Worm (Caenorhabditis elegans) whole organism, L3 larva: Measurements from ENCODE around the gene unc-119.

Source experiments
- R02D3.7 ChIP-seq: fragments of 150-350 bp; optimal IDR thresholded peaks from 2 replicates; lab custom pipeline; 2014; ENCODE audit warnings: missing biosample characterization, missing genetic modification characterization
- ZK546.5 ChIP-seq: sonication (generic microtip); optimal IDR thresholded peaks from 2 replicates; lab custom pipeline; 2017; ENCODE audit warnings: missing biosample characterization, missing genetic modification characterization
- aly-2 ChIP-seq: fragments of 150-350 bp; optimal IDR thresholded peaks from 2 replicates; lab custom pipeline; 2014; ENCODE audit warnings: missing biosample characterization, missing genetic modification characterization
- ceh-16 ChIP-seq: sonication (generic microtip); optimal IDR thresholded peaks from 2 replicates; lab custom pipeline; 2017; ENCODE audit warnings: missing biosample characterization, missing genetic modification characterization
- ceh-28 ChIP-seq: fragments of 150-350 bp; optimal IDR thresholded peaks from 2 replicates; lab custom pipeline; 2014; ENCODE audit warnings: missing biosample characterization, missing genetic modification reagents, missing genetic modification characterization
- ceh-82 ChIP-seq: fragments of 150-350 bp; optimal IDR thresholded peaks from 2 replicates; lab custom pipeline; 2014; ENCODE audit warnings: missing biosample characterization, missing genetic modification characterization
- ceh-9 ChIP-seq: sonication (generic microtip); optimal IDR thresholded peaks from 2 replicates; lab custom pipeline; 2018; ENCODE audit warnings: missing biosample characterization, missing genetic modification characterization
- daf-12 ChIP-seq: fragments of 150-350 bp; optimal IDR thresholded peaks from 2 replicates; lab custom pipeline; 2014; ENCODE audit warnings: missing biosample characterization, missing genetic modification reagents, missing genetic modification characterization
- egl-5 ChIP-seq: fragments of 150-350 bp; optimal IDR thresholded peaks from 2 replicates; lab custom pipeline; 2017; ENCODE audit warnings: missing biosample characterization, missing genetic modification reagents, missing genetic modification characterization, inconsistent platforms
- elt-1 ChIP-seq: fragments of 150-350 bp; optimal IDR thresholded peaks from 2 replicates; lab custom pipeline; 2014; ENCODE audit warnings: missing biosample characterization, missing genetic modification characterization
- elt-2 ChIP-seq: sonication (generic microtip); optimal IDR thresholded peaks from 2 replicates; lab custom pipeline; 2016; ENCODE audit warnings: missing genetic modification reagents, mild to moderate bottlenecking, missing genetic modification characterization, missing compliant biosample characterization
- elt-3 ChIP-seq, 3 experiments: fragments of 150-350 bp in 1 of 3; sonication (generic microtip) in 2 of 3; optimal IDR thresholded peaks; 2 replicates in 2 of 3; 4 replicates in 1 of 3; lab custom pipeline; 2014 to 2017; ENCODE audit warnings: missing biosample characterization in 3 of 3, missing genetic modification characterization in 3 of 3
- eor-1 ChIP-seq, 2 experiments: fragments of 150-350 bp; optimal IDR thresholded peaks; 2 replicates each; lab custom pipeline; 2014 to 2018; ENCODE audit warnings: missing biosample characterization in 2 of 2, missing genetic modification characterization in 2 of 2
- fkh-10 ChIP-seq: sonication (generic microtip); optimal IDR thresholded peaks from 2 replicates; lab custom pipeline; 2017; ENCODE audit warnings: missing biosample characterization, missing genetic modification reagents, missing genetic modification characterization
- fkh-2 ChIP-seq: fragments of 150-350 bp; optimal IDR thresholded peaks from 2 replicates; lab custom pipeline; 2014; ENCODE audit warnings: missing biosample characterization, missing genetic modification reagents, missing genetic modification characterization
- fos-1 ChIP-seq: fragments of 150-350 bp; optimal IDR thresholded peaks from 2 replicates; lab custom pipeline; 2014; ENCODE audit warnings: missing biosample characterization, missing genetic modification characterization
- hmg-11 ChIP-seq: sonication (generic microtip); optimal IDR thresholded peaks from 2 replicates; lab custom pipeline; 2016; ENCODE audit warnings: missing genetic modification characterization, missing compliant biosample characterization
- jun-1 ChIP-seq: fragments of 150-350 bp; optimal IDR thresholded peaks from 2 replicates; lab custom pipeline; 2014; ENCODE audit warnings: missing biosample characterization, missing genetic modification reagents, missing genetic modification characterization
- lin-15B ChIP-seq: fragments of 150-350 bp; optimal IDR thresholded peaks from 2 replicates; lab custom pipeline; 2014; ENCODE audit warnings: missing biosample characterization, missing genetic modification characterization
- lin-39 ChIP-seq: fragments of 150-350 bp; optimal IDR thresholded peaks from 2 replicates; lab custom pipeline; 2018; ENCODE audit warnings: missing biosample characterization, missing genetic modification reagents, missing genetic modification characterization
- lsy-12 ChIP-seq: sonication (generic microtip); optimal IDR thresholded peaks from 2 replicates; lab custom pipeline; 2016; ENCODE audit warnings: mild to moderate bottlenecking, missing genetic modification characterization, missing compliant biosample characterization
- mdl-1 ChIP-seq: fragments of 150-350 bp; optimal IDR thresholded peaks from 2 replicates; lab custom pipeline; 2014; ENCODE audit warnings: missing biosample characterization, missing genetic modification characterization
- mml-1 ChIP-seq: fragments of 150-350 bp; sonication (generic microtip); optimal IDR thresholded peaks from 3 replicates; lab custom pipeline; 2014; ENCODE audit warnings: missing biosample characterization, missing genetic modification characterization
- nfya-1 ChIP-seq: sonication (generic microtip); optimal IDR thresholded peaks from 2 replicates; lab custom pipeline; 2017; ENCODE audit warnings: missing genetic modification characterization, mild to moderate bottlenecking, missing compliant biosample characterization, antibody characterized with exemption, moderate library complexity; ENCODE audit not compliant: insufficient read depth
- nhr-11 ChIP-seq: fragments of 150-350 bp; optimal IDR thresholded peaks from 2 replicates; lab custom pipeline; 2014; ENCODE audit warnings: missing biosample characterization, missing genetic modification characterization
- nhr-12 ChIP-seq: fragments of 150-350 bp; optimal IDR thresholded peaks from 2 replicates; lab custom pipeline; 2014; ENCODE audit warnings: missing biosample characterization, missing genetic modification characterization
- nhr-23 ChIP-seq: fragments of 150-350 bp; optimal IDR thresholded peaks from 2 replicates; lab custom pipeline; 2014; ENCODE audit warnings: missing biosample characterization, missing genetic modification reagents, missing genetic modification characterization
- nhr-25 ChIP-seq: sonication (generic microtip); optimal IDR thresholded peaks from 2 replicates; lab custom pipeline; 2017; ENCODE audit warnings: missing biosample characterization, missing genetic modification characterization
- nhr-28 ChIP-seq: fragments of 150-350 bp; optimal IDR thresholded peaks from 2 replicates; lab custom pipeline; 2014; ENCODE audit warnings: missing biosample characterization, missing genetic modification characterization
- nhr-43 ChIP-seq: sonication (generic microtip); optimal IDR thresholded peaks from 2 replicates; lab custom pipeline; 2016; ENCODE audit warnings: mild to moderate bottlenecking, missing genetic modification characterization, missing compliant biosample characterization; ENCODE audit not compliant: poor library complexity, severe bottlenecking
- nhr-67 ChIP-seq: fragments of 150-350 bp; optimal IDR thresholded peaks from 2 replicates; lab custom pipeline; 2014; ENCODE audit warnings: missing biosample characterization, missing genetic modification characterization
- nhr-76 ChIP-seq: fragments of 150-350 bp; sonication (generic microtip); optimal IDR thresholded peaks from 5 replicates; lab custom pipeline; 2014; ENCODE audit warnings: missing biosample characterization, missing genetic modification characterization
- nhr-77 ChIP-seq: fragments of 150-350 bp; optimal IDR thresholded peaks from 2 replicates; lab custom pipeline; 2014; ENCODE audit warnings: missing biosample characterization, missing genetic modification characterization
- pha-4 ChIP-seq: fragments of 150-350 bp; optimal IDR thresholded peaks from 2 replicates; lab custom pipeline; 2014; ENCODE audit warnings: missing biosample characterization, missing genetic modification reagents, missing genetic modification characterization
- pqm-1 ChIP-seq: fragments of 150-350 bp; optimal IDR thresholded peaks from 2 replicates; lab custom pipeline; 2017; ENCODE audit warnings: missing biosample characterization, missing genetic modification characterization, inconsistent platforms
- sea-2 ChIP-seq: fragments of 150-350 bp; sonication (generic microtip); optimal IDR thresholded peaks from 4 replicates; lab custom pipeline; 2014; ENCODE audit warnings: missing biosample characterization, missing genetic modification reagents, missing genetic modification characterization
- skn-1 ChIP-seq: fragments of 150-350 bp; optimal IDR thresholded peaks from 2 replicates; lab custom pipeline; 2014; ENCODE audit warnings: missing biosample characterization, missing genetic modification characterization
- snpc-4 ChIP-seq: fragments of 150-350 bp; optimal IDR thresholded peaks from 2 replicates; lab custom pipeline; 2014; ENCODE audit warnings: missing biosample characterization, missing genetic modification characterization
- tbx-2 ChIP-seq: sonication (generic microtip); optimal IDR thresholded peaks from 2 replicates; lab custom pipeline; 2016; ENCODE audit warnings: mild to moderate bottlenecking, missing genetic modification characterization, missing compliant biosample characterization
- unc-39 ChIP-seq: sonication (generic microtip); optimal IDR thresholded peaks from 4 replicates; lab custom pipeline; 2017; ENCODE audit warnings: missing biosample characterization, missing genetic modification characterization
- unc-62 ChIP-seq: fragments of 150-350 bp; sonication (generic microtip); optimal IDR thresholded peaks from 4 replicates; lab custom pipeline; 2014; ENCODE audit warnings: missing biosample characterization, missing genetic modification reagents, missing genetic modification characterization
- zag-1 ChIP-seq: fragments of 150-350 bp; optimal IDR thresholded peaks from 2 replicates; lab custom pipeline; 2014; ENCODE audit warnings: missing biosample characterization, missing genetic modification characterization
- ztf-11 ChIP-seq: fragments of 150-350 bp; optimal IDR thresholded peaks from 2 replicates; lab custom pipeline; 2014; ENCODE audit warnings: missing biosample characterization, missing genetic modification characterization
- ztf-4 ChIP-seq: fragments of 150-350 bp; optimal IDR thresholded peaks from 2 replicates; lab custom pipeline; 2014; ENCODE audit warnings: missing biosample characterization, missing genetic modification characterization

Gene unc-119

DNA sequence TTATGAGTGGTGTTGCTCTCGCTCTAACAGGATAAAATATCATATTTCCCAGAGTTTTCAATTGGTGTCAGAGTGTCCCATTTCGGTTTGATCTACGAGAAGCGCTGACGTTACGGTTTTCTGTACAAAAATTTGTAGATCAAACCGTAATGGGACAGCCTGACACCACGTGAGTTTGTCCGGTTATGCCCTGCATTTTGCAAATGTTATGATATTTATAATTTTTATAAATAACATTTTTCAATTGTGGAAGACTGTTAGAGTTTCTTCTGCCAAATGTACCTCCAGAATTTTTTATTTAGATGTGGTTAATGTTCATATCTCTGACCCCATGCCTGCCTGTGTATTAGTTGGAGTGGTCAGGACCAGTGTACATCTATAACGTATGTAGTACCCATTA is 8.2 kb upstream of the unc-119 start, which contains the start of gene fbxb-87:
TSS of gene fbxb-87 (plus strand) at position 301 of the 400 bp plus-strand sequence.
- TF ChIP-seq ZK546.5 (tag; lab: Kevin White, UChicago) (no peak), R02D3.7 (no peak), nhr-11 (tag; lab: Kevin White, UChicago) (no peak), fkh-10 (GFP tag; lab: Kevin White, UChicago) (no peak), elt-1 (tag; lab: Kevin White, UChicago) (no peak), ztf-11 (tag; lab: Kevin White, UChicago) (no peak), eor-1 (tag; optimal IDR thresholded peaks at IDR 0.05; lab: Kevin White, UChicago) (no peak), pha-4 (tag; lab: Kevin White, UChicago) (no peak), ceh-9 (tag; lab: Kevin White, UChicago) (no peak), unc-62 (no peak), pqm-1 (no peak), nfya-1 (tag; lab: Kevin White, UChicago) (no peak), jun-1 (tag; lab: Kevin White, UChicago) (no peak), sea-2 (GFP tag; lab: Kevin White, UChicago) (no peak), ceh-28 (tag; lab: Kevin White, UChicago) (no peak), nhr-12 (no peak), fos-1 (tag; lab: Kevin White, UChicago) (no peak), ceh-16 (tag; lab: Kevin White, UChicago) (no peak), snpc-4 (tag; lab: Kevin White, UChicago) (no peak)

DNA sequence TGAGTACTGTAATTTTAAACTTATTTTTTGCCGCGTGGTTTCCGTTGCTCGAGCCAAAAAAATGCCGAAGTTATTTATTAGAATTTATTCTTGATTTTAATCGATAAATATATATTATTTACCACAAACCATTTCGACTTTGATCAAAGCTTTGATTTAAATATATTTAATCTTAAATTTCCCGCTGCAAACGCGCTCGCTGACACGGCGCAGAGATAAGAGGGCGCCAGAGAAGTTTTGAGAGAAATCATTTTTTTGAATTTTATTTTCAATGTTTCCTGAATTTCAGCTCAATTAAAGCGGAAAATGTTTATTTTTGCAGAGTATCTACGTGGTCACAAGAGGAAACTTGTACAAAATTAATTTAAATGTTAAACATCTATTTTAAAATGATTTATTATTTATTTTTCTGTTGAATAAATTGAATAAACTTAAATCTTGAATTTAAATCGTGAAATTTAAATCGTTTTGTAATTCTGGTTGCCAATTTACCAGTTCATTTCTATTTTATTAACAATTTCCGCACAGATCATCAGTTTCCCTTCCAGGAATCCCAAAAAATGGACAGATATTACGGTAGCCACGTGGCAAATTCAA is 6.5 kb upstream of the unc-119 start, which contains the start of gene com-1:
TSS of gene com-1 (plus strand) at position 547 of the 597 bp plus-strand sequence.
- TF ChIP-seq nhr-25 (no peak), nhr-67 (tag; lab: Kevin White, UChicago) (no peak), unc-39 (no peak), ZK546.5 (tag; lab: Kevin White, UChicago) (no peak), nhr-77 (no peak), nhr-43 (tag; lab: Kevin White, UChicago) (no peak), unc-62 (no peak), aly-2 (no peak), hmg-11 (tag; lab: Kevin White, UChicago) (peak; percentile 41), ceh-16 (tag; lab: Kevin White, UChicago) (no peak), elt-3 (tag; optimal IDR thresholded peaks at IDR 0.05; lab: Kevin White, UChicago) (no peak), sea-2 (GFP tag; lab: Kevin White, UChicago) (no peak), nfya-1 (tag; lab: Kevin White, UChicago) (peak; percentile 54), elt-2 (tag; lab: Kevin White, UChicago) (no peak), elt-1 (tag; lab: Kevin White, UChicago) (no peak), nhr-76 (tag; lab: Kevin White, UChicago) (no peak), egl-5 (tag; lab: Kevin White, UChicago) (no peak), nhr-11 (tag; lab: Kevin White, UChicago) (no peak), fos-1 (tag; lab: Kevin White, UChicago) (no peak), lsy-12 (tag; lab: Kevin White, UChicago) (no peak), lin-39 (tag; lab: Kevin White, UChicago) (no peak), ceh-82 (no peak), ztf-4 (tag; lab: Kevin White, UChicago) (no peak), ceh-9 (tag; lab: Kevin White, UChicago) (no peak), pha-4 (tag; lab: Kevin White, UChicago) (peak; percentile 70), eor-1 (tag; optimal IDR thresholded peaks at IDR 0.05; lab: Kevin White, UChicago) (no peak), nhr-28 (no peak), fkh-2 (tag; lab: Kevin White, UChicago) (no peak), nhr-12 (no peak), lin-15B (tag; lab: Kevin White, UChicago) (peak; percentile 83), skn-1 (tag; lab: Kevin White, UChicago) (no peak), tbx-2 (tag; lab: Kevin White, UChicago) (no peak), daf-12 (tag; lab: Kevin White, UChicago) (no peak), mml-1 (tag; lab: Kevin White, UChicago) (no peak), zag-1 (no peak), snpc-4 (tag; lab: Kevin White, UChicago) (peak; percentile 26), mdl-1 (tag; lab: Kevin White, UChicago) (no peak), nhr-23 (tag; lab: Kevin White, UChicago) (peak; percentile 42), ceh-28 (tag; lab: Kevin White, UChicago) (no peak)
